Worm (Caenorhabditis elegans) whole organism, young adult: Measurements from ENCODE around the gene C05D11.5.

Experiments used
- B0019.2 ChIP-seq: fragments of 200-800 bp; sonication (Bioruptor generic); conservative IDR thresholded peaks from 2 replicates; pipeline ENCODE4 v1.3.6; 2022; ENCODE audit warnings: missing genetic modification reagents, missing genetic modification characterization, missing compliant biosample characterization
- B0261.1 ChIP-seq: sonication (generic microtip); optimal IDR thresholded peaks from 2 replicates; lab custom pipeline; 2016; ENCODE audit warnings: mild to moderate bottlenecking, missing genetic modification characterization, moderate library complexity, missing compliant biosample characterization
- F23B12.7 ChIP-seq: sonication (generic microtip); optimal IDR thresholded peaks from 2 replicates; lab custom pipeline; 2017; ENCODE audit warnings: missing genetic modification characterization, mild to moderate bottlenecking, missing compliant biosample characterization, antibody characterized with exemption, moderate library complexity; ENCODE audit not compliant: insufficient read depth
- F33H1.4 ChIP-seq: fragments of 200-800 bp; sonication (Bioruptor generic); IDR thresholded peaks from 2 replicates; pipeline ENCODE4 v1.3.6; 2022; ENCODE audit warnings: missing genetic modification reagents, missing genetic modification characterization, missing compliant biosample characterization
- F37B4.10 ChIP-seq: fragments of 200-800 bp; sonication (Bioruptor generic); IDR thresholded peaks from 2 replicates; pipeline ENCODE4 v1.3.6; 2022; ENCODE audit warnings: missing genetic modification characterization, missing compliant biosample characterization
- K12H6.12 ChIP-seq: fragments of 200-800 bp; sonication (Bioruptor generic); optimal IDR thresholded peaks from 2 replicates; lab custom pipeline; 2018; ENCODE audit warnings: mild to moderate bottlenecking, missing genetic modification characterization, missing compliant biosample characterization
- T07F8.4 ChIP-seq: sonication (generic microtip); optimal IDR thresholded peaks from 2 replicates; lab custom pipeline; 2016; ENCODE audit warnings: mild to moderate bottlenecking, missing genetic modification characterization, moderate library complexity, missing compliant biosample characterization
- Y56A3A.18 ChIP-seq: fragments of 200-800 bp; sonication (Bioruptor generic); IDR thresholded peaks from 2 replicates; pipeline ENCODE4 v1.3.6; 2022; ENCODE audit warnings: missing genetic modification reagents, missing genetic modification characterization, missing compliant biosample characterization
- athp-1 ChIP-seq: sonication (generic microtip); optimal IDR thresholded peaks from 2 replicates; lab custom pipeline; 2017; ENCODE audit warnings: mild to moderate bottlenecking, missing genetic modification characterization, missing compliant biosample characterization
- attf-5 ChIP-seq: fragments of 200-800 bp; sonication (Bioruptor generic); optimal IDR thresholded peaks from 2 replicates; lab custom pipeline; 2018; ENCODE audit warnings: mild to moderate bottlenecking, missing genetic modification characterization, missing compliant biosample characterization
- attf-6 ChIP-seq: fragments of 200-800 bp; sonication (Bioruptor generic); IDR thresholded peaks from 2 replicates; pipeline ENCODE4 v1.3.6; 2022; ENCODE audit warnings: missing genetic modification reagents, missing genetic modification characterization, missing compliant biosample characterization
- bed-1 ChIP-seq: fragments of 200-800 bp; sonication (Bioruptor generic); IDR thresholded peaks from 2 replicates; pipeline ENCODE4 v1.3.6; 2022; ENCODE audit warnings: missing genetic modification reagents, missing genetic modification characterization, missing compliant biosample characterization
- bed-2 ChIP-seq: fragments of 200-800 bp; sonication (Bioruptor generic); IDR thresholded peaks from 2 replicates; pipeline ENCODE4 v1.3.6; 2022; ENCODE audit warnings: missing genetic modification reagents, missing genetic modification characterization, missing compliant biosample characterization
- ccch-3 ChIP-seq: fragments of 200-800 bp; sonication (Bioruptor generic); optimal IDR thresholded peaks from 2 replicates; lab custom pipeline; 2018; ENCODE audit warnings: mild to moderate bottlenecking, missing genetic modification characterization, missing compliant biosample characterization
- cebp-1 ChIP-seq, 2 experiments: fragments of 200-800 bp in 1 of 2; sonication (Bioruptor generic) in 1 of 2; sonication (generic microtip) in 1 of 2; IDR thresholded peaks in 1 of 2; optimal IDR thresholded peaks in 1 of 2; 2 replicates each; pipeline versions ENCODE4 v1.3.6 to Lab custom; 2017 to 2022; ENCODE audit warnings: missing compliant biosample characterization in 2 of 2, missing genetic modification characterization in 2 of 2, mild to moderate bottlenecking in 1 of 2, missing genetic modification reagents in 1 of 2, moderate library complexity in 1 of 2
- cebp-2 ChIP-seq: fragments of 200-800 bp; sonication (Bioruptor generic); IDR thresholded peaks from 2 replicates; pipeline ENCODE4 v1.3.6; 2022; ENCODE audit warnings: missing genetic modification characterization, missing compliant biosample characterization
- ceh-100 ChIP-seq: fragments of 200-800 bp; sonication (Bioruptor generic); IDR thresholded peaks from 2 replicates; pipeline ENCODE4 v1.3.6; 2022; ENCODE audit warnings: missing genetic modification reagents, missing genetic modification characterization, missing compliant biosample characterization
- ceh-79 ChIP-seq: sonication (generic microtip); optimal IDR thresholded peaks from 2 replicates; lab custom pipeline; 2017; ENCODE audit warnings: mild to moderate bottlenecking, missing genetic modification characterization, missing compliant biosample characterization
- die-1 ChIP-seq: sonication (generic microtip); optimal IDR thresholded peaks from 2 replicates; lab custom pipeline; 2016; ENCODE audit warnings: missing genotype, mild to moderate bottlenecking, missing genetic modification characterization, missing compliant biosample characterization
- dox-1 ChIP-seq: fragments of 200-800 bp; sonication (Bioruptor generic); IDR thresholded peaks from 2 replicates; pipeline ENCODE4 v1.3.6; 2022; ENCODE audit warnings: missing genetic modification reagents, missing genetic modification characterization, missing compliant biosample characterization
- egl-18 ChIP-seq: fragments of 200-800 bp; sonication (Bioruptor generic); IDR thresholded peaks from 2 replicates; pipeline ENCODE4 v1.3.6; 2022; ENCODE audit warnings: missing genetic modification reagents, missing genetic modification characterization, missing compliant biosample characterization
- egl-44 ChIP-seq: fragments of 200-800 bp; sonication (Bioruptor generic); IDR thresholded peaks from 2 replicates; pipeline ENCODE4 v1.3.6; 2022; ENCODE audit warnings: missing genetic modification reagents, missing genetic modification characterization, missing compliant biosample characterization
- fkh-3 ChIP-seq: sonication (generic microtip); optimal IDR thresholded peaks from 2 replicates; lab custom pipeline; 2016; ENCODE audit warnings: mild to moderate bottlenecking, missing genetic modification characterization, missing compliant biosample characterization
- hmg-20 ChIP-seq: fragments of 200-800 bp; sonication (Bioruptor generic); IDR thresholded peaks from 2 replicates; pipeline ENCODE4 v1.3.6; 2022; ENCODE audit warnings: missing genetic modification reagents, missing genetic modification characterization, missing compliant biosample characterization
- lag-1 ChIP-seq: fragments of 200-800 bp; sonication (Bioruptor generic); IDR thresholded peaks from 2 replicates; pipeline ENCODE4 v1.3.6; 2022; ENCODE audit warnings: missing genetic modification reagents, missing genetic modification characterization, missing compliant biosample characterization
- let-526 ChIP-seq: fragments of 200-800 bp; sonication (Bioruptor generic); IDR thresholded peaks from 2 replicates; pipeline ENCODE4 v1.3.6; 2022; ENCODE audit warnings: missing genetic modification reagents, missing genetic modification characterization, missing compliant biosample characterization
- let-607 ChIP-seq, 2 experiments: fragments of 200-800 bp in 1 of 2; sonication (Bioruptor generic) in 1 of 2; sonication (generic microtip) in 1 of 2; optimal IDR thresholded peaks; 2 replicates each; lab custom pipeline; 2016 to 2018; ENCODE audit warnings: mild to moderate bottlenecking in 2 of 2, missing compliant biosample characterization in 2 of 2, missing genetic modification characterization in 2 of 2, moderate library complexity in 2 of 2, missing genotype in 1 of 2
- lin-35 ChIP-seq, 3 experiments: fragments of 150-350 bp in 2 of 3; sonication (generic microtip) in 1 of 3; optimal IDR thresholded peaks; 2 replicates each; lab custom pipeline; 2014 to 2018; ENCODE audit warnings: missing biosample characterization in 3 of 3, missing genetic modification characterization in 3 of 3, missing genetic modification reagents in 3 of 3
- lin-54 ChIP-seq: fragments of 200-800 bp; sonication (Bioruptor generic); optimal IDR thresholded peaks from 2 replicates; lab custom pipeline; 2018; ENCODE audit warnings: mild to moderate bottlenecking, missing genetic modification characterization, missing compliant biosample characterization
- lsy-27 ChIP-seq: sonication (generic microtip); optimal IDR thresholded peaks from 2 replicates; lab custom pipeline; 2017; ENCODE audit warnings: missing genetic modification characterization, mild to moderate bottlenecking, missing compliant biosample characterization, antibody characterized with exemption, missing genotype, borderline replicate concordance; ENCODE audit not compliant: insufficient read depth
- madf-10 ChIP-seq: sonication (generic microtip); optimal IDR thresholded peaks from 2 replicates; lab custom pipeline; 2016; ENCODE audit warnings: mild to moderate bottlenecking, missing genetic modification characterization, missing compliant biosample characterization
- madf-3 ChIP-seq: fragments of 200-800 bp; sonication (Bioruptor generic); IDR thresholded peaks from 2 replicates; pipeline ENCODE4 v1.3.6; 2022; ENCODE audit warnings: missing genetic modification reagents, missing genetic modification characterization, missing compliant biosample characterization
- mcd-1 ChIP-seq: fragments of 200-800 bp; sonication (Bioruptor generic); IDR thresholded peaks from 2 replicates; pipeline ENCODE4 v1.3.6; 2022; ENCODE audit warnings: missing genetic modification reagents, missing genetic modification characterization, missing compliant biosample characterization
- mel-28 ChIP-seq: sonication (generic microtip); optimal IDR thresholded peaks from 2 replicates; lab custom pipeline; 2016; ENCODE audit warnings: borderline replicate concordance, mild to moderate bottlenecking, missing genetic modification characterization, missing compliant biosample characterization
- mxl-1 ChIP-seq: sonication (generic microtip); optimal IDR thresholded peaks from 2 replicates; lab custom pipeline; 2016; ENCODE audit warnings: missing genetic modification characterization, missing compliant biosample characterization
- nfyb-1 ChIP-seq: fragments of 200-800 bp; sonication (Bioruptor generic); IDR thresholded peaks from 2 replicates; pipeline ENCODE4 v1.3.6; 2022; ENCODE audit warnings: missing genetic modification reagents, missing genetic modification characterization, missing compliant biosample characterization
- pbrm-1 ChIP-seq: fragments of 200-800 bp; sonication (Bioruptor generic); IDR thresholded peaks from 2 replicates; pipeline ENCODE4 v1.3.6; 2022; ENCODE audit warnings: missing genetic modification reagents, missing genetic modification characterization, missing compliant biosample characterization
- rcor-1 ChIP-seq: fragments of 200-800 bp; sonication (Bioruptor generic); IDR thresholded peaks from 2 replicates; pipeline ENCODE4 v1.3.6; 2022; ENCODE audit warnings: missing genetic modification reagents, missing genetic modification characterization, missing compliant biosample characterization
- rec-8 ChIP-seq, 2 experiments: sonication (generic microtip); optimal IDR thresholded peaks; 2 replicates each; lab custom pipeline; 2016; ENCODE audit warnings: mild to moderate bottlenecking in 2 of 2, missing genetic modification characterization in 2 of 2, missing genetic modification reagents in 2 of 2, missing genotype in 2 of 2, missing biosample characterization in 1 of 2, missing compliant biosample characterization in 1 of 2, moderate library complexity in 1 of 2
- sdz-38 ChIP-seq: sonication (generic microtip); optimal IDR thresholded peaks from 2 replicates; lab custom pipeline; 2016; ENCODE audit warnings: missing genotype, missing genetic modification characterization, missing compliant biosample characterization
- snpc-1.1 ChIP-seq: sonication (generic microtip); optimal IDR thresholded peaks from 2 replicates; lab custom pipeline; 2017; ENCODE audit warnings: missing genetic modification characterization, mild to moderate bottlenecking, missing compliant biosample characterization, antibody characterized with exemption, moderate library complexity, missing genotype, missing genetic modification reagents; ENCODE audit not compliant: insufficient read depth
- tbp1 ChIP-seq: fragments of 200-800 bp; sonication (Bioruptor generic); optimal IDR thresholded peaks from 2 replicates; lab custom pipeline; 2018; ENCODE audit warnings: mild to moderate bottlenecking, missing genetic modification characterization, missing compliant biosample characterization
- tlf-1 ChIP-seq: fragments of 200-800 bp; sonication (Bioruptor generic); optimal IDR thresholded peaks from 2 replicates; lab custom pipeline; 2018; ENCODE audit warnings: mild to moderate bottlenecking, missing genetic modification characterization, missing compliant biosample characterization
- zfh-2 ChIP-seq: fragments of 200-800 bp; sonication (Bioruptor generic); conservative IDR thresholded peaks from 2 replicates; pipeline ENCODE4 v1.3.6; 2022; ENCODE audit warnings: missing genetic modification reagents, missing genetic modification characterization, missing compliant biosample characterization
- ztf-18 ChIP-seq: sonication (generic microtip); optimal IDR thresholded peaks from 2 replicates; lab custom pipeline; 2016; ENCODE audit warnings: missing genotype, mild to moderate bottlenecking, missing genetic modification characterization, missing compliant biosample characterization
- ztf-22 ChIP-seq: fragments of 200-800 bp; sonication (Bioruptor generic); optimal IDR thresholded peaks from 2 replicates; lab custom pipeline; 2018; ENCODE audit warnings: mild to moderate bottlenecking, missing genetic modification characterization, moderate library complexity, missing compliant biosample characterization
- ztf-25 ChIP-seq: fragments of 200-800 bp; sonication (Bioruptor generic); IDR thresholded peaks from 2 replicates; pipeline ENCODE4 v1.3.6; 2022; ENCODE audit warnings: missing genetic modification reagents, missing genetic modification characterization, missing compliant biosample characterization

The C05D11.5 gene

ce11 chrIII:6374947-6375415, 36.8 kb downstream of the C05D11.5 start, which contains the start of the genes rps-13 and nfx-1 (continued):
- TF ChIP-seq fkh-3 (tag; lab: Kevin White, UChicago), result no peak
- TF ChIP-seq egl-18 (GFP tag; lab: Robert Waterston, UW), result no peak
- no peak for TF ChIP-seq let-526 (GFP tag; lab: Robert Waterston, UW)
- TF ChIP-seq ztf-25 (GFP tag; lab: Robert Waterston, UW), result no peak
- TF ChIP-seq tlf-1 (GFP tag; lab: Kevin White, UChicago), result peak; percentile 16
- no peak for TF ChIP-seq ceh-79 (tag; lab: Kevin White, UChicago)
- no peak for TF ChIP-seq bed-2
- no peak for TF ChIP-seq die-1 (tag; lab: Kevin White, UChicago)
- TF ChIP-seq cebp-1 (GFP tag; IDR thresholded peaks at IDR 0.05; lab: Robert Waterston, UW), result peak; percentile 35; the same call in 1 of the 2 replicates
- TF ChIP-seq cebp-1 (tag; optimal IDR thresholded peaks at IDR 0.05; lab: Kevin White, UChicago), result peak; percentile 89
- peak; percentile 74 for TF ChIP-seq attf-5 (GFP tag; lab: Kevin White, UChicago)
- TF ChIP-seq lsy-27 (tag; lab: Kevin White, UChicago), result no peak
- no peak for TF ChIP-seq rec-8 (tag; optimal IDR thresholded peaks at IDR 0.05; lab: Kevin White, UChicago)
- TF ChIP-seq sdz-38 (tag; lab: Kevin White, UChicago), result no peak
- peak; percentile 90 for TF ChIP-seq F33H1.4 (GFP tag; lab: Robert Waterston, UW)
- TF ChIP-seq madf-10 (tag; lab: Kevin White, UChicago), result no peak
- no peak for TF ChIP-seq F37B4.10 (GFP tag; lab: Robert Waterston, UW)
- TF ChIP-seq F23B12.7 (tag; lab: Kevin White, UChicago), result peak; percentile 57
- no peak for TF ChIP-seq cebp-2 (GFP tag; lab: Robert Waterston, UW)
- no peak for TF ChIP-seq B0019.2 (GFP tag; lab: Robert Waterston, UW)
- TF ChIP-seq K12H6.12 (tag; lab: Kevin White, UChicago), result peak; percentile 8
- no peak for TF ChIP-seq athp-1
- no peak for TF ChIP-seq T07F8.4 (tag; lab: Kevin White, UChicago)
- no peak for TF ChIP-seq egl-44 (GFP tag; lab: Robert Waterston, UW)
- no peak for TF ChIP-seq ceh-100
- TF ChIP-seq tbp1 (GFP tag; lab: Kevin White, UChicago), result peak; percentile 46
- TF ChIP-seq hmg-20, result no peak
- no peak for TF ChIP-seq lag-1 (GFP tag; lab: Robert Waterston, UW)
- TF ChIP-seq bed-1 (GFP tag; lab: Robert Waterston, UW), result no peak
- TF ChIP-seq dox-1 (GFP tag; lab: Robert Waterston, UW), result 0 out of 2 replicates have a peak, but pooled peaks have one; percentile 8
- TF ChIP-seq B0261.1 (tag; lab: Kevin White, UChicago), result no peak
- TF ChIP-seq ztf-22 (GFP tag; lab: Kevin White, UChicago), result no peak
- TF ChIP-seq let-607 (tag; optimal IDR thresholded peaks at IDR 0.05; lab: Kevin White, UChicago), result peak in 1 of 2 experiments; percentile 34
- no peak for TF ChIP-seq Y56A3A.18 (GFP tag; lab: Robert Waterston, UW)
- TF ChIP-seq mel-28 (tag; lab: Kevin White, UChicago), result no peak
- peak; percentile 49; the same call in 1 of the 2 replicates for TF ChIP-seq pbrm-1
- peak; percentile 40; the same call in 1 of the 2 replicates for TF ChIP-seq mcd-1
- peak in 1 of 3 experiments; percentile 50 for TF ChIP-seq lin-35 (GFP tag; optimal IDR thresholded peaks at IDR 0.05; lab: Kevin White, UChicago)
- TF ChIP-seq zfh-2 (GFP tag; lab: Robert Waterston, UW), result no peak
- TF ChIP-seq snpc-1.1 (tag; lab: Kevin White, UChicago), result no peak
- TF ChIP-seq mxl-1, result no peak
- TF ChIP-seq ztf-18 (tag; lab: Kevin White, UChicago), result peak; percentile 24
- no peak for TF ChIP-seq madf-3
- TF ChIP-seq rcor-1 (GFP tag; lab: Robert Waterston, UW), result peak; percentile 71; the same call in 1 of the 2 replicates
- peak; percentile 41 for TF ChIP-seq lin-54
- no peak for TF ChIP-seq attf-6 (GFP tag; lab: Robert Waterston, UW)
- TF ChIP-seq nfyb-1, result peak; percentile 69; the same call in 1 of the 2 replicates
- no peak for TF ChIP-seq ccch-3
